Worm (Caenorhabditis elegans): ENCODE data around the gene T11B7.2.
A peak's percentile ranks its signal among the peaks of the same experiment; 100 is the strongest.

T11B7.2 gene

DNA sequence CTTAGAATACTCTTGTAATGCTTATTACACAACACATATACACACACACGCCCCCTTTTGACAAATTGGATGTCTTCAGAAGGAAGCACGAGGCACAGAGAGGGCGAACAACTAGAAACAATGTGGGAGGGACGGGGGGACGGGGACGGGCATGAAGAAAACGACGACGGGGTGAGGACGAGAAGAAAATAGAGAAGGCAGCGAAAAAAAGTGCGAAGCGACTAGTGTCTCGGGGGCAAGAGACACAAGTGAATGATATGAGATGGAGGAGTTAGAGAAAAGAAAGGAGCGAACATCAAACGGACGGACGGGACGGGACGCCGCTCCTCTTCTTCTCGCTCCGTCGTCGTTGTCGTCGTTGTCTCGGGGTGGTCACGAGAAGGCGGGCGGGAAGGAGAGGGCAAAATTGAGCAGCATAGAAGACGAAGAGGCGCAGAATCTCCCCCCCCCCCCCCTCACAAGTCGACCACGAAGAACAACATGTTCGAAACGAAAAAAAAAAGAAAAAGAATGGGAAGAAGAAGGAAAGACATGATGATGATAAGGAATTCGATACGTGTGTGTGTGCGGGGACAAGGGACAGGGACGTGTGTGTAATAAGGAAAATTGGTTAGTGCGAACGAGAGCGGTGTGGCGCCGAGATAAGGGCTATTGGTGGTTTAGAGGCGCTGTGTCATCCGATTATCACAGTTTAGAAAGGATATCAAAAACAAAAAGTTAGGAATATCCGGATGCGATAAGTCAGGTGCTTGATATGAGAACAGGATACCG, 49.3 kb downstream of the T11B7.2 start:
- TF ChIP-seq skn-1 (tag; optimal IDR thresholded peaks at IDR 0.05) (peak; percentile 16), nhr-19 (GFP tag; conservative IDR thresholded peaks at IDR 0.05) (peak; percentile 28), xbp-1 (tag; optimal IDR thresholded peaks at IDR 0.05) (peak; percentile 13), fos-1 (tag; optimal IDR thresholded peaks at IDR 0.05) (no peak), lin-14 (GFP tag; optimal IDR thresholded peaks at IDR 0.05) (peak; percentile 99), tbx-2 (tag; optimal IDR thresholded peaks at IDR 0.05) (peak; percentile 59), isw-1 (GFP tag; IDR thresholded peaks at IDR 0.05) (peak; percentile 11; the same call in 1 of the 2 replicates), elt-3 (tag; optimal IDR thresholded peaks at IDR 0.05) (peak in 2 of 6 experiments; percentile 10 to 53), snu-23 (GFP tag; optimal IDR thresholded peaks at IDR 0.05) (peak; percentile 59), rnt-1 (tag; optimal IDR thresholded peaks at IDR 0.05) (peak; percentile 8), efl-1 (optimal IDR thresholded peaks at IDR 0.05) (peak in 1 of 2 experiments; percentile 43), efl-1 (GFP tag; optimal IDR thresholded peaks at IDR 0.05 in 1 of 2) (peak in 1 of 2 experiments; percentile 85), egl-27 (tag; optimal IDR thresholded peaks at IDR 0.05) (peak in 1 of 2 experiments; percentile 26), nhr-90 (tag; optimal IDR thresholded peaks at IDR 0.05; ENCODE audit: poor library complexity) (peak; percentile 46), ceh-82 (tag; optimal IDR thresholded peaks at IDR 0.05) (peak in 2 of 3 experiments; percentile 11 to 50), dpl-1 (GFP tag; optimal IDR thresholded peaks at IDR 0.05) (peak in 1 of 3 experiments; percentile 11), swsn-7 (tag; optimal IDR thresholded peaks at IDR 0.05) (peak; percentile 24), elt-2 (tag; optimal IDR thresholded peaks at IDR 0.05) (peak; percentile 16), snpc-4 (tag; optimal IDR thresholded peaks at IDR 0.05) (peak; percentile 21), unc-98 (GFP tag; IDR thresholded peaks at IDR 0.05) (no peak), lsy-2 (tag; optimal IDR thresholded peaks at IDR 0.05) (peak; percentile 20 to 53), dsc-1 (tag; optimal IDR thresholded peaks at IDR 0.05) (no peak), unc-86 (tag; optimal IDR thresholded peaks at IDR 0.05) (no peak), ztf-11 (tag; optimal IDR thresholded peaks at IDR 0.05) (peak in 1 of 2 experiments; percentile 24), lin-35 (GFP tag; optimal IDR thresholded peaks at IDR 0.05) (peak; percentile 46 to 50), nhr-71 (tag; optimal IDR thresholded peaks at IDR 0.05) (peak; percentile 76), mdl-1 (tag; optimal IDR thresholded peaks at IDR 0.05) (peak in 1 of 2 experiments; percentile 57), mef-2 (tag; optimal IDR thresholded peaks at IDR 0.05) (no peak), blmp-1 (tag; optimal IDR thresholded peaks at IDR 0.05) (peak; percentile 60), hpl-2 (GFP tag; optimal IDR thresholded peaks at IDR 0.05) (no peak), fkh-10 (GFP tag; optimal IDR thresholded peaks at IDR 0.05) (peak; percentile 72), C16A3.4 (tag; optimal IDR thresholded peaks at IDR 0.05) (no peak), jun-1 (tag; optimal IDR thresholded peaks at IDR 0.05) (peak; percentile 50), nhr-237 (tag; optimal IDR thresholded peaks at IDR 0.05) (no peak), nhr-20 (tag; optimal IDR thresholded peaks at IDR 0.05) (peak; percentile 65), nhr-47 (tag; optimal IDR thresholded peaks at IDR 0.05) (peak; percentile 59), ztf-4 (tag; optimal IDR thresholded peaks at IDR 0.05) (peak; percentile 17), fkh-8 (tag; optimal IDR thresholded peaks at IDR 0.05) (peak; percentile 55), mep-1 (tag; optimal IDR thresholded peaks at IDR 0.05) (peak; percentile 38), lin-13 (GFP tag; optimal IDR thresholded peaks at IDR 0.05) (no peak), tlp-1 (tag; optimal IDR thresholded peaks at IDR 0.05) (no peak), nhr-85 (tag) (peak; percentile 92)

Measured in whole organism, L1 larva.